Fruit fly (Drosophila melanogaster) whole organism, embryonic: ENCODE measurements around the gene Cpr23B.

Experiments used
- Asciz ChIP-seq: fragments of 200-800 bp; sonication (Bioruptor generic); optimal IDR thresholded peaks from 2 replicates; lab custom pipeline; 2017; ENCODE audit warnings: missing biosample characterization, mild to moderate bottlenecking, missing genetic modification characterization, missing genetic modification reagents
- B-H2 ChIP-seq: fragments of 200-800 bp; sonication (Bioruptor generic); optimal IDR thresholded peaks from 2 replicates; lab custom pipeline; 2018; ENCODE audit warnings: missing biosample characterization, mild to moderate bottlenecking, missing genetic modification characterization
- BtbVII ChIP-seq: fragments of 200-800 bp; sonication (Bioruptor generic); optimal IDR thresholded peaks from 3 replicates; lab custom pipeline; 2017; ENCODE audit warnings: missing biosample characterization, mild to moderate bottlenecking, missing genetic modification characterization
- CG11247 ChIP-seq: fragments of 200-800 bp; sonication (Bioruptor generic); IDR thresholded peaks from 2 replicates; pipeline ENCODE4 v1.3.6; 2022; ENCODE audit warnings: missing biosample characterization, missing genetic modification characterization
- CG12071 ChIP-seq: fragments of 200-800 bp; sonication (Bioruptor generic); optimal IDR thresholded peaks from 3 replicates; lab custom pipeline; 2018; ENCODE audit warnings: missing biosample characterization, mild to moderate bottlenecking, missing genetic modification characterization
- CG12769 ChIP-seq: fragments of 200-800 bp; sonication (Bioruptor generic); optimal IDR thresholded peaks from 2 replicates; lab custom pipeline; 2019; ENCODE audit warnings: missing biosample characterization, mild to moderate bottlenecking, missing genetic modification characterization, moderate library complexity
- CG14710 ChIP-seq: fragments of 200-800 bp; sonication (Bioruptor generic); optimal IDR thresholded peaks from 3 replicates; lab custom pipeline; 2019; ENCODE audit warnings: missing biosample characterization, mild to moderate bottlenecking, missing genetic modification characterization, moderate library complexity
- CG15479 ChIP-seq: fragments of 200-800 bp; sonication (Bioruptor generic); optimal IDR thresholded peaks from 3 replicates; lab custom pipeline; 2019; ENCODE audit warnings: missing biosample characterization, mild to moderate bottlenecking, missing genetic modification characterization, moderate library complexity
- CG16779 ChIP-seq: fragments of 200-800 bp; sonication (Bioruptor generic); IDR thresholded peaks from 2 replicates; pipeline ENCODE4 v1.3.6; 2022; ENCODE audit warnings: missing biosample characterization, missing genetic modification characterization
- CG17359 ChIP-seq: fragments of 200-800 bp; sonication (Bioruptor generic); optimal IDR thresholded peaks from 3 replicates; lab custom pipeline; 2018; ENCODE audit warnings: missing biosample characterization, mild to moderate bottlenecking, missing genetic modification characterization, moderate library complexity
- CG18619 ChIP-seq: fragments of 200-800 bp; sonication (Bioruptor generic); optimal IDR thresholded peaks from 3 replicates; lab custom pipeline; 2017; ENCODE audit warnings: missing biosample characterization, mild to moderate bottlenecking, missing genetic modification characterization
- CG32767 ChIP-seq: fragments of 200-800 bp; sonication (Bioruptor generic); IDR thresholded peaks from 2 replicates; pipeline ENCODE4 v1.3.6; 2022; ENCODE audit warnings: missing biosample characterization, missing genetic modification characterization
- CG32772 ChIP-seq: fragments of 200-800 bp; sonication (Bioruptor generic); IDR thresholded peaks from 2 replicates; pipeline ENCODE4 v1.3.6; 2022; ENCODE audit warnings: missing biosample characterization, missing genetic modification characterization
- CG33213 ChIP-seq: fragments of 200-800 bp; sonication (Bioruptor generic); optimal IDR thresholded peaks from 3 replicates; lab custom pipeline; 2016; ENCODE audit warnings: missing biosample characterization, missing genetic modification characterization
- CG3726 ChIP-seq: fragments of 200-800 bp; sonication (Bioruptor generic); IDR thresholded peaks from 3 replicates; pipeline ENCODE4, ENCODE4 v1.3.6; 2022; ENCODE audit warnings: missing biosample characterization, missing genetic modification characterization
- CG6272 ChIP-seq: fragments of 200-800 bp; sonication (Bioruptor generic); IDR thresholded peaks from 2 replicates; pipeline ENCODE4 v1.3.6; 2022; ENCODE audit warnings: missing biosample characterization, missing genetic modification characterization
- CG6654 ChIP-seq: fragments of 200-800 bp; sonication (Bioruptor generic); optimal IDR thresholded peaks from 2 replicates; lab custom pipeline; 2017; ENCODE audit warnings: missing biosample characterization, mild to moderate bottlenecking, missing genetic modification characterization
- CG7987 ChIP-seq: fragments of 200-800 bp; sonication (Bioruptor generic); optimal IDR thresholded peaks from 2 replicates; lab custom pipeline; 2018; ENCODE audit warnings: missing biosample characterization, mild to moderate bottlenecking, missing genetic modification characterization, moderate library complexity
- Dbx ChIP-seq: fragments of 200-800 bp; sonication (Bioruptor generic); IDR thresholded peaks from 3 replicates; pipeline ENCODE4 v1.3.6; 2022; ENCODE audit warnings: missing biosample characterization, missing genetic modification characterization
- Dip2 ChIP-seq: fragments of 200-800 bp; sonication (Bioruptor generic); IDR thresholded peaks from 2 replicates; pipeline ENCODE4 v1.3.6; 2022; ENCODE audit warnings: missing biosample characterization, missing genetic modification characterization
- Doc3 ChIP-seq: fragments of 200-800 bp; sonication (Bioruptor generic); IDR thresholded peaks from 3 replicates; pipeline ENCODE4 v1.3.6; 2022; ENCODE audit warnings: missing biosample characterization, missing genetic modification characterization; ENCODE audit not compliant: partially characterized antibody
- HLHmδ ChIP-seq: fragments of 200-800 bp; sonication (Bioruptor generic); optimal IDR thresholded peaks from 2 replicates; lab custom pipeline; 2018; ENCODE audit warnings: missing biosample characterization, mild to moderate bottlenecking, missing genetic modification characterization, moderate library complexity
- MTF-1 ChIP-seq: fragments of 200-800 bp; sonication (Bioruptor generic); optimal IDR thresholded peaks from 2 replicates; lab custom pipeline; 2018; ENCODE audit warnings: missing biosample characterization, mild to moderate bottlenecking, missing genetic modification characterization, borderline replicate concordance
- NC2β ChIP-seq: fragments of 200-800 bp; sonication (Bioruptor generic); optimal IDR thresholded peaks from 2 replicates; lab custom pipeline; 2016; ENCODE audit warnings: missing biosample characterization, missing genetic modification characterization
- NFAT ChIP-seq: fragments of 200-800 bp; sonication (Bioruptor generic); IDR thresholded peaks from 2 replicates; pipeline ENCODE4 v1.3.6; 2022; ENCODE audit warnings: missing biosample characterization, missing genetic modification characterization
- Nf-YB ChIP-seq: fragments of 200-800 bp; sonication (Bioruptor generic); optimal IDR thresholded peaks from 3 replicates; lab custom pipeline; 2019; ENCODE audit warnings: missing biosample characterization, mild to moderate bottlenecking, missing genetic modification characterization, moderate library complexity
- Nf-YC ChIP-seq: fragments of 200-800 bp; optimal IDR thresholded peaks from 3 replicates; lab custom pipeline; 2019; ENCODE audit warnings: missing biosample characterization, mild to moderate bottlenecking, missing genetic modification characterization, moderate library complexity
- Rx ChIP-seq: fragments of 200-800 bp; sonication (Bioruptor generic); IDR thresholded peaks from 2 replicates; pipeline ENCODE4 v1.3.6; 2022; ENCODE audit warnings: missing biosample characterization, missing genetic modification characterization
- Sin3A ChIP-seq: fragments of >200 bp; optimal IDR thresholded peaks from 2 replicates; lab custom pipeline; 2018
- Usf ChIP-seq: fragments of 200-800 bp; sonication (Bioruptor generic); optimal IDR thresholded peaks from 2 replicates; lab custom pipeline; 2017; ENCODE audit warnings: missing genotype, missing biosample characterization, missing genetic modification characterization
- bowl ChIP-seq: fragments of 200-800 bp; sonication (Bioruptor generic); IDR thresholded peaks from 2 replicates; pipeline ENCODE4 v1.3.6; 2022; ENCODE audit warnings: missing biosample characterization, missing genetic modification characterization
- br ChIP-seq: fragments of >200 bp; optimal IDR thresholded peaks from 2 replicates; lab custom pipeline; 2017
- croc ChIP-seq: fragments of 200-800 bp; sonication (Bioruptor generic); conservative IDR thresholded peaks from 3 replicates; pipeline ENCODE4 v1.3.6; 2022; ENCODE audit warnings: missing biosample characterization, missing genetic modification characterization
- crol ChIP-seq: fragments of 200-800 bp; sonication (Bioruptor generic); IDR thresholded peaks from 2 replicates; pipeline ENCODE4 v1.3.6; 2022; ENCODE audit warnings: missing biosample characterization, missing genetic modification characterization
- disco-r ChIP-seq: fragments of 200-800 bp; sonication (Bioruptor generic); optimal IDR thresholded peaks from 2 replicates; lab custom pipeline; 2016; ENCODE audit warnings: missing biosample characterization, missing genetic modification characterization
- dm ChIP-seq: fragments of 200-800 bp; sonication (Bioruptor generic); optimal IDR thresholded peaks from 3 replicates; lab custom pipeline; 2016; ENCODE audit warnings: missing biosample characterization, missing genetic modification characterization
- fd96Cb ChIP-seq: fragments of 200-800 bp; sonication (Bioruptor generic); optimal IDR thresholded peaks from 2 replicates; lab custom pipeline; 2018; ENCODE audit warnings: missing biosample characterization, mild to moderate bottlenecking, missing genetic modification characterization, moderate library complexity
- ftz-f1 ChIP-seq: fragments of 200-800 bp; sonication (Bioruptor generic); optimal IDR thresholded peaks from 2 replicates; lab custom pipeline; 2016; ENCODE audit warnings: missing biosample characterization, missing genetic modification characterization
- gce ChIP-seq: fragments of 200-800 bp; sonication (Bioruptor generic); IDR thresholded peaks from 3 replicates; pipeline ENCODE4 v1.3.6; 2022; ENCODE audit warnings: missing biosample characterization, missing genetic modification characterization
- her ChIP-seq: fragments of 200-800 bp; sonication (Bioruptor generic); optimal IDR thresholded peaks from 2 replicates; lab custom pipeline; 2016; ENCODE audit warnings: missing biosample characterization, missing genetic modification characterization
- knrl ChIP-seq: fragments of 200-800 bp; sonication (Bioruptor generic); IDR thresholded peaks from 3 replicates; pipeline ENCODE4 v1.3.6; 2022; ENCODE audit warnings: missing biosample characterization, missing genetic modification characterization; ENCODE audit not compliant: partially characterized antibody
- lab ChIP-seq: fragments of 200-800 bp; sonication (Bioruptor generic); optimal IDR thresholded peaks from 3 replicates; lab custom pipeline; 2017; ENCODE audit warnings: missing biosample characterization, missing genetic modification characterization, mild to moderate bottlenecking, moderate library complexity, missing genetic modification reagents
- pfk ChIP-seq: fragments of 200-800 bp; sonication (Bioruptor generic); optimal IDR thresholded peaks from 2 replicates; lab custom pipeline; 2018; ENCODE audit warnings: missing biosample characterization, mild to moderate bottlenecking, missing genetic modification characterization, moderate library complexity
- sim ChIP-seq: fragments of 200-800 bp; sonication (Bioruptor generic); IDR thresholded peaks from 2 replicates; pipeline ENCODE4 v1.3.6; 2022; ENCODE audit warnings: missing biosample characterization, missing genetic modification characterization
- unc-4 ChIP-seq: fragments of 200-800 bp; sonication (Bioruptor generic); IDR thresholded peaks from 2 replicates; pipeline ENCODE4 v1.3.6; 2022; ENCODE audit warnings: missing biosample characterization, missing genetic modification characterization; ENCODE audit not compliant: partially characterized antibody
- vvl ChIP-seq: fragments of 200-800 bp; sonication (Bioruptor generic); IDR thresholded peaks from 2 replicates; pipeline ENCODE4 v1.3.6; 2022; ENCODE audit warnings: missing biosample characterization, missing genetic modification characterization
- zen2 ChIP-seq: fragments of 200-800 bp; sonication (Bioruptor generic); IDR thresholded peaks from 3 replicates; pipeline ENCODE4 v1.3.6; 2022; ENCODE audit warnings: missing biosample characterization, missing genetic modification characterization; ENCODE audit not compliant: partially characterized antibody
- zf30C ChIP-seq: fragments of 200-800 bp; sonication (Bioruptor generic); optimal IDR thresholded peaks from 3 replicates; lab custom pipeline; 2018; ENCODE audit warnings: missing biosample characterization, mild to moderate bottlenecking, missing genetic modification characterization
- zfh1 ChIP-seq: fragments of 200-800 bp; sonication (Bioruptor generic); IDR thresholded peaks from 3 replicates; pipeline ENCODE4 v1.3.6; 2022; ENCODE audit warnings: missing biosample characterization, missing genetic modification characterization

Gene Cpr23B

DNA sequence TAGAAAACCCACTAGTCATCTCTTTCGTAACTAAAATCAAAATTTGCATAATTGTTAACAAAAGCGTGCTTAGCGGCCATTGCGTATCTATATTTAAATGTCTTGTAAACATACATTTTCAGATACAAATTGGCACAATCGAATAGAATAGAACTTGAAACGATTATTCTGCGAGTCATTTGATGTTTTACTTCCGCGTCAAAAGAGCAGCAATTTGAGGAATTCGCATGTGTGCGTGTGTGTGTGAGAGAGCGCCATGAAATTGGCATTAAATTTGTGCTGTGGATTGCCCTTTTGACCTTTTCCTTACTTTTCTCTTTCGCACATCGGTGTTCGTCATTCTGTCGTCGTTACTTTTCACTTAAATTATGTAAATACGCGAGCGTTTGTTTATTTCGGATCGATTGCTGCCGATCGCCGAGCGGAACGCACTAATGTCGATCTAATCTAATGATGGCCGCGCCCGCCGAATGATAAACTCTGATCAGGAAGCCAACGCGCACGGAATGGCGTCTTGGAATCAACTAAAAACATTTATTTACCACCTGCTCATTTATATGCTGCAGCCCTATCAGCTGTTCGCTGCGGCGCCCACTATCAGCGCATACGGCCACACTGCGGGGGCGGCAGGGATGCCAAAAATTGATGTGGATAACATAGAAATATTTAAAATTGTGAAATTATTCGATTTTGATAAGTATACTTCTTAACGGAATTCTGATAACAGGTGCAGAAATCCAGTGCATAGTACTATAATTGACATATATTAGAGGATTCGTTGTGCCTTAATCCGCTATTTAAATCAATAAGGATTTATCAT is 46.7 kb downstream of the Cpr23B start (continued):
- TF ChIP-seq HLHmδ = peak; percentile 73
- no peak for TF ChIP-seq CG32767
- no peak for TF ChIP-seq Rx
- peak; percentile 68 for TF ChIP-seq vvl (GFP tag; lab: Robert Waterston, UW)
- TF ChIP-seq her (GFP tag; lab: Kevin White, UChicago) = no peak
- no peak for TF ChIP-seq Asciz (GFP tag; lab: Kevin White, UChicago)
- peak; percentile 45 for TF ChIP-seq dm (GFP tag; lab: Kevin White, UChicago)
- TF ChIP-seq CG12769 (tag; lab: Kevin White, UChicago) = peak; percentile 75
- no peak for TF ChIP-seq NC2β (GFP tag; lab: Kevin White, UChicago)
- no peak for TF ChIP-seq fd96Cb (tag; lab: Kevin White, UChicago)
- TF ChIP-seq unc-4 (GFP tag; lab: Robert Waterston, UW) = peak; percentile 16; the same call in 1 of the 2 replicates
- peak; percentile 60 for TF ChIP-seq lab (GFP tag; lab: Kevin White, UChicago)
- TF ChIP-seq knrl = no peak
- no peak for TF ChIP-seq zf30C (GFP tag; lab: Kevin White, UChicago)
- TF ChIP-seq BtbVII (GFP tag; lab: Kevin White, UChicago) = no peak
- TF ChIP-seq bowl (GFP tag; lab: Robert Waterston, UW) = 0 out of 2 replicates have a peak, but pooled peaks have one; percentile 48
- no peak for TF ChIP-seq Doc3 (GFP tag; lab: Robert Waterston, UW)
- TF ChIP-seq Dbx = peak; percentile 69
- 0 out of 2 replicates have a peak, but pooled peaks have one; percentile 7 for TF ChIP-seq CG32772 (GFP tag; lab: Robert Waterston, UW)
- TF ChIP-seq CG3726 (GFP tag; lab: Robert Waterston, UW) = no peak
- TF ChIP-seq Dip2 (GFP tag; lab: Robert Waterston, UW) = no peak
- no peak for TF ChIP-seq Usf (GFP tag; lab: Kevin White, UChicago)
- peak; percentile 83 for TF ChIP-seq CG7987 (GFP tag; lab: Kevin White, UChicago)
- TF ChIP-seq disco-r (GFP tag; lab: Kevin White, UChicago) = no peak
- TF ChIP-seq CG6654 (GFP tag; lab: Kevin White, UChicago) = no peak
- peak; percentile 27 for TF ChIP-seq CG18619 (GFP tag; lab: Kevin White, UChicago)
- TF ChIP-seq pfk = peak; percentile 45
- TF ChIP-seq CG14710 = peak; percentile 56
- TF ChIP-seq gce (GFP tag; lab: Robert Waterston, UW) = 0 out of 3 replicates have a peak, but pooled peaks have one; percentile 18
- peak; percentile 65 for TF ChIP-seq CG12071 (GFP tag; lab: Kevin White, UChicago)
- TF ChIP-seq CG11247 = peak; percentile 55; the same call in 1 of the 2 replicates
- TF ChIP-seq CG33213 (GFP tag; lab: Kevin White, UChicago) = peak; percentile 58
- TF ChIP-seq ftz-f1 (GFP tag; lab: Kevin White, UChicago) = peak; percentile 52
- no peak for TF ChIP-seq CG15479
- TF ChIP-seq br (lab: Kevin White, UChicago) = no peak
- peak; percentile 14 for TF ChIP-seq CG17359
- TF ChIP-seq MTF-1 (GFP tag; lab: Kevin White, UChicago) = peak; percentile 75
- no peak for TF ChIP-seq Sin3A (lab: Kevin White, UChicago)
- TF ChIP-seq croc = no peak
- TF ChIP-seq CG6272 (GFP tag; lab: Robert Waterston, UW) = peak; percentile 47
- TF ChIP-seq sim = peak; percentile 39; the same call in 1 of the 2 replicates
- peak; percentile 87 for TF ChIP-seq B-H2 (GFP tag; lab: Kevin White, UChicago)
- no peak; the same call in 2 of the 3 replicates for TF ChIP-seq zen2 (GFP tag; lab: Robert Waterston, UW)
- TF ChIP-seq CG16779 (GFP tag; lab: Robert Waterston, UW) = no peak; the same call in 1 of the 2 replicates
- TF ChIP-seq crol (GFP tag; lab: Robert Waterston, UW) = peak; percentile 48; the same call in 1 of the 2 replicates
- peak; percentile 73 for TF ChIP-seq NFAT (GFP tag; lab: Robert Waterston, UW)
- peak; percentile 33 for TF ChIP-seq Nf-YC (tag; lab: Kevin White, UChicago)
- TF ChIP-seq Nf-YB (GFP tag; lab: Kevin White, UChicago) = no peak
- peak; percentile 64; the same call in 2 of the 3 replicates for TF ChIP-seq zfh1 (GFP tag; lab: Robert Waterston, UW)
